Worm (Caenorhabditis elegans): ENCODE results near the gene H23N18.5.
A peak's percentile ranks its signal among the peaks of the same experiment; 100 is the strongest.

Gene H23N18.5

DNA sequence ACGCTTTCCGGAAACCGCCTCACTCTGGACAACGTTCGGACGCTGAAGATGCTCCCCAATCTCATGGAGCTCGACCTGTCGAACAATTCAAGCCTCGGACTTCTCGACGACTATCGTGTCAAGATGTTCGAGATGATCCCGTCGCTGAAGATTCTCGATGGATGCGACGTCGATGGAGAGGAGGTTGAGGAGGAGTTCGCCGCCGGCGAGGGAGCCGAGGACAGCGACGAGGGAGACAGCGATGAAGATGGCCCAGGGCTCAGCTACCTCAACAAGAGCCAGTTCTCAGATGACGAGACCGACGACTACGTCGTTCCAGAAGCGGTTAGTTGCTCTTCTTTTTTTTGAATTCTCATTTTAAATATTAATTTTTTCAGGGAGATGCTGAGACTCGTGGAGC is 21.4 kb downstream of the H23N18.5 start:
- TF ChIP-seq dao-5 (tag; optimal IDR thresholded peaks at IDR 0.05) = no peak
- TF ChIP-seq him-1 (tag; optimal IDR thresholded peaks at IDR 0.05) = no peak
- no peak for TF ChIP-seq W03F9.2 (tag; optimal IDR thresholded peaks at IDR 0.05)

DNA sequence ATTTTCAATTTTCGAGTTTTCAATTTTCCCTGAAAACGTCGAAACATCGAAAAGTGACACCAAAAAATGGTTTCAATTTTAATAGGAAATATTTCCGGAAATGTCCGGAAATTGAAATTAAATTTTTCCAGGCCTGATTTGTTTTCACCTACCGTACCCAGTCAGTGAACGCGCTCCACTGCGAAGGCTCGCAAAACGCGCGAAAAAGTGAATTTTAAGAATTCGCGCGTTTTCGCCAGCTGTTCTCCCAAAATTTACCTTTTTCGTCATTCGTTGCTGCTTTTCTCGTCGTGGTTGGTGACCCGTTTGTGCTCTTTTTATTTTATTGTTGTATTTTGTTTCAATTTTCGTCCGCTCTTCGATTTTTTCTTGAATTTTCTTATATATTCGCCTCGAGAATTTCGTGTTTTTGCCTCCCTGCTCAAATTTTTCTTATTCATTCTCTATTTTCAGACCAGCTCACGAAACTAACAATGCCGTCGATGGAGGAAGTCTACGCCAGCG is 22.2 kb downstream of the H23N18.5 start, which contains the start of gene T19H12.2:
TSS of gene T19H12.2 (plus strand) at position 454 of the 504 bp plus-strand sequence.
- TF ChIP-seq dao-5 (tag; optimal IDR thresholded peaks at IDR 0.05) = no peak
- peak; percentile 2 for TF ChIP-seq W03F9.2 (tag; optimal IDR thresholded peaks at IDR 0.05)

DNA sequence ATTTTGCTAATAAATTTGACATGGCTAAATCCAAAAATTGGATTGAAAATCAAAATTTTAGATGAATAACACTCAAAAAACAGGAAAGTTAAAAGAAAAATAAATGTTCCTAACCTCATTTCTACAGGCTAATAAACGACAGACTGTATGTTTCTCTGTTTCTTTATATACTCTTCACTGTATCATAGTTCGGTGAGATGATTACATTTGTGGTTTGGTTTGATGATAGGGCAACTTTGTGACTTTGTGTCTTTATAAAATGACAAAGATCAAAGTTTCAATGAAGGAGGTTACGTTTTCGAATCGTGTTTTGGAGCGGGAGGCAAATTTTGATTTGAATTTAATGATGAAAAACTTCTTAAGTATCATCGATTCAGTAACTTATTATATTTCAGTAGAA is 22.7 kb downstream of the H23N18.5 start, which contains the start of gene ugt-12:
TSS of gene ugt-12 (minus strand) at position 153 of the 400 bp plus-strand sequence.
- no peak for TF ChIP-seq dao-5 (tag; optimal IDR thresholded peaks at IDR 0.05)
- no peak for TF ChIP-seq W03F9.2 (tag; optimal IDR thresholded peaks at IDR 0.05)
- no peak for TF ChIP-seq him-1 (tag; optimal IDR thresholded peaks at IDR 0.05)

DNA sequence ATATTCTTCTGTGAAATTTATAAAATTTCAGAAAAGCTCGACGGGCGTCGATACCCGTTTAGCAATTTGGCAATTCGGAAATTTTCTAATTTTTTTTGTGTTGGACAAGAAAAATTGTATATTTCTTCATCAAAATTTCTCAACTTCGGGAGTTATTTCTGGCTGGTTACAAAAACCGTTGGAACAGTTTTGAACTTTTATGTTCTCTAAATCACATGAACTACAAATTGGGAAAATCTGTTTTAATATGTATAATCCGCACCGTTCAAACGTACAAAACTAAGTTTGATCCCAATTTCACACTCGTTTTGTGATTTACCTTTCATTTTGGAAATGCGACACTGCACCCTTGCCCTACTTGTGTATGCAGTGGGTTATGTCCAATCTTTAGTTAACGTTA is 26.8 kb downstream of the H23N18.5 start, which contains the start of gene T19H12.3:
TSS of gene T19H12.3 (plus strand) at position 301 of the 400 bp plus-strand sequence.
- TF ChIP-seq W03F9.2 (tag; optimal IDR thresholded peaks at IDR 0.05) (no peak), him-1 (tag; optimal IDR thresholded peaks at IDR 0.05) (no peak), dao-5 (tag; optimal IDR thresholded peaks at IDR 0.05) (no peak)

DNA sequence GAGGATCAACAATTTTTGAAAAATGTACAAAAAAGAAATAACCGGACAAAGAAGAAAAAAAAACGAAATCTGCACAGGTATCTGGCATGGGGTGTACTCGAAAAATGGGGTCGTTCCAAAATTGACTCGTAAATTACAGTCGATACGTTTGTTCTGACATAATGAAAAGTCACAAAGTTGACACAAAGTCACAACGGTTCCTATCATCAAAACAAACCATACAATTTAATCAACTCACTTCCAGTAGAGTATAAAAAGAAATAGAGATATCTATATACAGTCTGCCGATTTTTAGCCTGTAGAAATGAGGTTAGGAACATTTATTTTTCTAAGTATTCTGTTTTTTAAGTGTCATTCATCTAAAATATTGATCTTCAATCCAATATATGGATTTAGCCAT is 27.7 kb downstream of the H23N18.5 start, which contains the start of gene T19H12.12:
TSS of gene T19H12.12 (plus strand) at position 301 of the 400 bp plus-strand sequence.
- TF ChIP-seq dao-5 (tag; optimal IDR thresholded peaks at IDR 0.05) = no peak
- TF ChIP-seq W03F9.2 (tag; optimal IDR thresholded peaks at IDR 0.05) = no peak
- no peak for TF ChIP-seq him-1 (tag; optimal IDR thresholded peaks at IDR 0.05)

DNA sequence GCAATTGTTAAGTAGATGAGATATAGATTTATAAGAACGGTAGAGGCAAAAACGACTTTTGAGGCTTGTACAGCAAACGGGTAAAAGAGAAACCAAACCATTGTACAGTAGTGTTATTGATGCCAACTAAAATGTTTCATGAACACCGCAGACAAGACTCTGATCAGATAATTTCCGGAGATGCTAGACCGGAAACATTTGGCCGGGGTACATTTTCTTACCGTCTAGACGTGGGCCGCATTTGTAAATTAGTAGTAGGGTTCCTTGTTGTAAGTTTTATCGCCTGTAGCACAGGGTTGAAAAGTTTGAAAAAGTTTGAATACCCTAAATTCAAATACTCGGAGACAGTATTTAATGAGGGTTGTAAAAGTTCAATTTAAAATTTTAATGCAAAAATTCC is 30.8 kb downstream of the H23N18.5 start, which contains the start of gene str-32:
TSS of gene str-32 (minus strand) at position 101 of the 400 bp plus-strand sequence.
- TF ChIP-seq W03F9.2 (tag; optimal IDR thresholded peaks at IDR 0.05) = no peak
- TF ChIP-seq dao-5 (tag; optimal IDR thresholded peaks at IDR 0.05) = no peak
- no peak for TF ChIP-seq him-1 (tag; optimal IDR thresholded peaks at IDR 0.05)

DNA sequence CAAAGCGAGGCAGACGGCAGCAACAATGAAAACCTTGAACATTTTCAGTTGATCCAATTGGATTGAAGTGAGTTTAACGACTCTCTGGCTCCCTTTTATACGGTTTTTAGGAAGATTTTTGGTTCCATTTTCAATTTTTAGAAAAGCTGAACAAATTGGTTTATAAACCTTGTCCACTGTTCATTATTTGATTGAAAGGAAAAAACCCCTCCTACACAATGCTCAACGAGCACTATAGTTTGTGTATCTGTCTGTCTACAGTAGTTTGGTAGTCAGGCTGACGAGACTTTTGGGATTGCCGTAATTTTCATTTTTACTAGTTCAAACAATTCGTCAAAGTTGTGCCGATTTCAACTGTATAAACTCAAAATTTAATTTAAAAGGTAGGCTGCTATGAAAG is 32.9 kb downstream of the H23N18.5 start, which contains the start of gene T19H12.15:
TSS of gene T19H12.15 (minus strand) at position 101 of the 400 bp plus-strand sequence.
- TF ChIP-seq dao-5 (tag; optimal IDR thresholded peaks at IDR 0.05) (no peak), W03F9.2 (tag; optimal IDR thresholded peaks at IDR 0.05) (no peak), him-1 (tag; optimal IDR thresholded peaks at IDR 0.05) (no peak)

DNA sequence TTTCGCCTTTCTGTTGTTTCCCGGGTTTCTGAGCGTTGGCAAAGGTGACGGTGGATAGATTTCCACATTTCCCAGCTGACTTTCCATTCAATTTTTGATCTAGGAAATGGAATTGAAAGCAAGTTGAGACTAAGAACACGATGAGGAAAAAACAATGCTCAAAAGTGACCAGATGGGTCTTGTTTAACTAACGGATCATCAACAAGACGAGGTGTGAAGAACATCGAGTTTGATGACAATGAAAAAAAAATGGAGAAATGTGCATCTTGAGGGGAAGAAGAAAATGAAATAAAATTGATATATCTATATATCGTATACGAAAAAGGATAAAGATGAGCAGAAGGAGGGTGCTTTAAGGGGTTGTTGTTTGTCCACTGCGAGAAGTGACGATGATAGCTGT is 34.6 kb downstream of the H23N18.5 start, which contains the start of gene T19H12.6:
TSS of gene T19H12.6 (minus strand) at position 101 of the 400 bp plus-strand sequence.
- no peak for TF ChIP-seq him-1 (tag; optimal IDR thresholded peaks at IDR 0.05)

DNA sequence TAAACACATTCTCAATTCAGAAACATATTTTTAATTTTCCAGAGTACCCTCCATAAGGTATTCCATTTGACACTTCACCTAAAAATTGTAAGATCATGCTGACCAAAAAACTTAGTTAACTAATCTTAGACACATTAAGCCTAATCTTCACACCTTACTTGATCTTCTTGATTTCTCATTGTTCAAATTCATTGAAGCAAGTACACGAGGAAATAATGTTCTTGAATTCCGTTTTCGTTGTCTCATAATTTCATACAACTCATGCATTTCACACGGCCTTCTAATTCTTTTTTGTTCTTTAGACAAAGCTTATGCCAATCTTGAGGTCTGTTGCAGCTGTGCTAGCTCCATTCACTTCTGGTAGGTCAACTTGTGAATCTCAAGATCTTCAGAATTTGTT is 40.2 kb downstream of the H23N18.5 start, which contains the start of gene srd-33:
TSS of gene srd-33 (plus strand) at position 301 of the 400 bp plus-strand sequence.
- TF ChIP-seq dao-5 (tag; optimal IDR thresholded peaks at IDR 0.05) (no peak), him-1 (tag; optimal IDR thresholded peaks at IDR 0.05) (no peak), W03F9.2 (tag; optimal IDR thresholded peaks at IDR 0.05) (no peak)

DNA sequence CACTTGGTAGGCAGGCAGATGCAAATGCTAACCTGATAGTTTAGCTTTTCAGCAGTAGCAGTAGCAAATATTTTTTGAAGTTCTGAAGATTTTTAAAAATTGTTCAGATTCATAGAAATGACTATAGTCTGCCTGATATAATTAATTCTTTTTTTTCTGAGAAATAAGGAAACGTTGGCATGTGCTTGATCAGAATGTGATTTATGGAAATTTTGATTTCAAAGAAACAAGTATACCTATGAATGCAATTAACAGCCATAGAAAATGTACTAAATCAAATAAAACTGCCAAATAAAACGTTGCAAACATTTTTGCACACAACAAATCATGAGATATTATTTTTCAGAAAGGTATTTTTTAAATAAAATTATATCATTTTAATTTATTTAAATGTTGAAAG is 41.6 kb downstream of the H23N18.5 start:
- TF ChIP-seq him-1 (tag; optimal IDR thresholded peaks at IDR 0.05) (no peak), W03F9.2 (tag; optimal IDR thresholded peaks at IDR 0.05) (no peak), dao-5 (tag; optimal IDR thresholded peaks at IDR 0.05) (no peak)

DNA sequence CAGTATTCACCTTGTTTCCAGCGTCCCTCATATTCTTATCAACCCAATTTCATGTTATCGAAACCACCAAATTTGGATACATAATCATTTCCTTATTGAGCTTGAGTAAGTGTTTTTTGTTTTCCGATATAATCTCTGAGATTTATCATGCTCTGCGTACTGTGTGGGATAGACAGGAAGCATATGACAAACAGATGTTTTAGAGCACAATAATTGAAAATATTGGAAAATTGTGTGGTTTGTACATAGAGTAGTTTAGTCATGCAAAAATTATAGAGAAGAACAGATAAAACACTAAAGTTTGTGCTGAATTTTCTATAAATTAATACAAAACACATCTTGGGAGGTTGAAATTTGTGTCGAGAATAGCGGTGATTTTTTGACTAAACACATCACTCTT is 43.5 kb downstream of the H23N18.5 start:
- TF ChIP-seq him-1 (tag; optimal IDR thresholded peaks at IDR 0.05) (no peak), W03F9.2 (tag; optimal IDR thresholded peaks at IDR 0.05) (no peak), dao-5 (tag; optimal IDR thresholded peaks at IDR 0.05) (no peak)

DNA sequence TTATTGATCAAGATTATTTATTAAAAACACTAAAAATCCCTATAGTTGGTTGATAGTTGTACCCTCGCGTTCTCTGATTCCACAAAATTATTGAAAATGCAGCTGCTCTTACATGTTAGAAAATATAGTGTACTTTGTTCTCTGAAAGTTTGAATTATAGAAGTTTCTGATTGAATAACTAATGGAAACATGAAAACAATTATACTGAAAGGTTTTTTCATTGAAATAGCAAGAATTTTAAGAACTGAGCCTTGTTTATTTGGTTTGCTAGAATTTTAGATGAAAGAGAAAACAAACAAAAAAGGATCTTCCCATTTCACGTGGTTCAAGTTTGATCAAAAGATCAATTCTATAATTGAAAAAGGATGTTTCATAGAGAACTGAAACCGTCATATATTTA is 44.6 kb downstream of the H23N18.5 start:
- no peak for TF ChIP-seq him-1 (tag; optimal IDR thresholded peaks at IDR 0.05)
- TF ChIP-seq W03F9.2 (tag; optimal IDR thresholded peaks at IDR 0.05) = no peak
- TF ChIP-seq dao-5 (tag; optimal IDR thresholded peaks at IDR 0.05) = no peak

DNA sequence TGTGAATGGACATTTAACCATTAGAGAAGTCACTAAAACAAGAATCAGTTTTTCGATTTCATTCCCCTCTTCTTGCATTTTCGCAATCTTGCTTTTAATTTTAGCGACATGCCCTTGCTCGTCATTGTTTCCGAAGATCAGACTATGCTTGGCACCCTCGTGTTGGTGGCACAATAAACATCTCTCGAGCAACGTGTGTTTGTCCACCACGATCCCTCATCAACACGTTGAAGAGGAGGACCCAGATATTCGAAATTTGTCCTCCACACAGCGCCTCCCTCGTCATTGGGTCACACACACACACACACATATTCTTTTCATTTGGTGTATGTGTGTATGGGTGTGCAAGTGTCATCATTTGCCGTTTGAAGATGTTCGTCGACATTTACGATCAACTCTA is 46.8 kb downstream of the H23N18.5 start, which contains the start of gene srd-32:
TSS of gene srd-32 (plus strand) at position 301 of the 400 bp plus-strand sequence.
- TF ChIP-seq dao-5 (tag; optimal IDR thresholded peaks at IDR 0.05) (no peak), him-1 (tag; optimal IDR thresholded peaks at IDR 0.05) (no peak), W03F9.2 (tag; optimal IDR thresholded peaks at IDR 0.05) (no peak)

DNA sequence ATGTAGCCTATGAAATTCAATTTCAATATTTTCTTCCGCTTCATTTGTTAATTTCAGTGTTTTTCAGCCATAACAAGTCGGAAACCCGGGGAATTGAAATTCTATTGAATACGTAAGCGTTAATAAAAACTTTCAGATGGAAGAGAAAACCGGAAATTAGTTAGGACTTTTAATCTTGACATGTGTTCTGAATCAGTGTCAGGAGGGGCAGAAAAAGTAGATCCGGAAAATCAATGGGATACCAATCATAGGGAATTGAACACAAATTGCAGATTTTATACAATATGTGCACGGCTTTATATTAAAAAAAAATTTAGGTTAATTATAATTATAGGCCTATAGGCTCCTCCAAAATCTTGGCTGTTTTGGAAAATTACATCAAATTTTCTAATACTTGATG is 47.9 kb downstream of the H23N18.5 start:
- TF ChIP-seq him-1 (tag; optimal IDR thresholded peaks at IDR 0.05) = no peak
- TF ChIP-seq dao-5 (tag; optimal IDR thresholded peaks at IDR 0.05) = no peak
- no peak for TF ChIP-seq W03F9.2 (tag; optimal IDR thresholded peaks at IDR 0.05)

DNA sequence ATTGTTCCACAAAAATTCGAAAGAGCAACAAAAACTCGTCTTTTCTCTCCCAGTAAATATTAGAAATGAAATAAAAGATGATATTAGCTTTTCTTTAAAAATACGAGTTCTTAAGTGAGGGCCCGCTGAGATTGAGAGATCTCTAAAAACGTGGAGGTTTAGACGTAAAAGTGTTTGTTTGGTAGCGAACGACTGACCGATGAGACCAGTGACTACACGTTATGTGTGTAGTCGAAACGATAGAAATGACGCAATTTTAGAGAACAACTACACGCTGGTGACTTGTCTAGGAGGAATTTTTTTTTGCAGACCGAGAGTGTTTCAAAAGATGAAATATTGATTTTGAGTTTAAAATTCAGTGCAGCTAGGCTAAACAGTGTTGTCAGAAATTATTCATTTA is 49.4 kb downstream of the H23N18.5 start, which contains the start of gene C37H5.13:
TSS of gene C37H5.13 (minus strand) at position 229 of the 400 bp plus-strand sequence.
- TF ChIP-seq him-1 (tag; optimal IDR thresholded peaks at IDR 0.05) = no peak

All from whole organism, L4/young adult.